Worm (Caenorhabditis elegans) whole organism, L4 larva: Measurements from ENCODE around the gene R07E5.6.

Experiments
- aly-2 ChIP-seq: sonication (generic microtip); optimal IDR thresholded peaks from 2 replicates; lab custom pipeline; 2018; ENCODE audit warnings: missing biosample characterization, missing genetic modification characterization
- lin-39 ChIP-seq: fragments of 150-350 bp; optimal IDR thresholded peaks from 2 replicates; lab custom pipeline; 2014; ENCODE audit warnings: missing biosample characterization, missing genetic modification reagents, missing genetic modification characterization

DNA sequence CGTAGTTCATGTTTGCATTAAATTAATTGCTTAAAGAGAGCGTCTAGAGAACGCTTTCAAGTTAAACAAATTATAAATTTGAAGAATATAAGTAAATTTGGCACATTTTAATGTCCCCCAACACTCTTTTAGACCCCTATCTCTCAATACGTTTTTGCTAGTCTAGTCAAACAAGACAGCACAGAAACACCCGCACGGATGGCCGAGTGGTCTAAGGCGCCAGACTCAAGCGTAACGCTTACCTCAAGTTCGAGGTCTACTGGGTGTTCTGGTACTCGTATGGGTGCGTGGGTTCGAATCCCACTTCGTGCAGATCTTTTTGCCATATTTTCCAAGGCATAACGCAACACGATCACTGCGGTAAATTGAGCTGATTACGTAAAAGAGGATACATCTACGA, 36.2 kb upstream of the R07E5.6 start:
- TF ChIP-seq aly-2 (tag; lab: Kevin White, UChicago) (no peak), lin-39 (tag; lab: Kevin White, UChicago) (no peak)
